Worm (Caenorhabditis elegans): ENCODE results near the gene F55G7.5.

- TF ChIP-seq madf-9 (GFP tag; conservative IDR thresholded peaks at IDR 0.05) (no peak), nhr-77 (tag; optimal IDR thresholded peaks at IDR 0.05) (no peak), hlh-30 (tag; optimal IDR thresholded peaks at IDR 0.05; ENCODE audit: insufficient read depth) (no peak), unc-62 (GFP tag; optimal IDR thresholded peaks at IDR 0.05 in 1 of 2) (peak in 1 of 2 experiments; percentile 95), unc-62 (tag; optimal IDR thresholded peaks at IDR 0.05) (no peak), ceh-82 (tag; optimal IDR thresholded peaks at IDR 0.05) (no peak), unc-130 (GFP tag; optimal IDR thresholded peaks at IDR 0.05) (no peak), F26F4.8 (GFP tag; conservative IDR thresholded peaks at IDR 0.05) (no peak)
Observed at ce11 chrX:11971323-11971722, 32.6 kb upstream of the F55G7.5 start.
